Worm (Caenorhabditis elegans) whole organism, early embryonic: ENCODE results near the gene C52E4.7.
A peak's percentile ranks its signal among the peaks of the same experiment; 100 is the strongest.

Source experiments
- B0310.2 ChIP-seq: sonication (generic microtip); optimal IDR thresholded peaks from 2 replicates; lab custom pipeline; 2016; ENCODE audit warnings: mild to moderate bottlenecking, missing genetic modification characterization, missing compliant biosample characterization
- aly-1 ChIP-seq: sonication (generic microtip); optimal IDR thresholded peaks from 2 replicates; lab custom pipeline; 2016; ENCODE audit warnings: missing genetic modification characterization, missing compliant biosample characterization
- ama-1 ChIP-seq: fragments of 150-350 bp; optimal IDR thresholded peaks from 2 replicates; lab custom pipeline; 2014
- ceh-36 ChIP-seq: sonication (generic microtip); optimal IDR thresholded peaks from 2 replicates; lab custom pipeline; 2016; ENCODE audit warnings: missing genetic modification characterization, inconsistent platforms, missing compliant biosample characterization
- ets-7 ChIP-seq: sonication (generic microtip); optimal IDR thresholded peaks from 2 replicates; lab custom pipeline; 2016; ENCODE audit warnings: missing genotype, missing genetic modification characterization, missing compliant biosample characterization
- flt-1 ChIP-seq: fragments of 200-800 bp; sonication (Bioruptor generic); IDR thresholded peaks from 2 replicates; pipeline ENCODE4 v1.3.6; 2022; ENCODE audit warnings: missing genetic modification characterization, missing compliant biosample characterization
- hmbx-1 ChIP-seq: sonication (generic microtip); optimal IDR thresholded peaks from 2 replicates; lab custom pipeline; 2016; ENCODE audit warnings: mild to moderate bottlenecking, missing genetic modification characterization, missing compliant biosample characterization
- scrt-1 ChIP-seq: fragments of 200-800 bp; sonication (Bioruptor generic); IDR thresholded peaks from 2 replicates; pipeline ENCODE4 v1.3.6; 2022; ENCODE audit warnings: missing genetic modification characterization, missing compliant biosample characterization
- tbx-37 ChIP-seq: fragments of 200-800 bp; sonication (Bioruptor generic); conservative IDR thresholded peaks from 2 replicates; pipeline ENCODE4 v1.3.6; 2022; ENCODE audit warnings: missing genetic modification reagents, missing genetic modification characterization, missing compliant biosample characterization

DNA sequence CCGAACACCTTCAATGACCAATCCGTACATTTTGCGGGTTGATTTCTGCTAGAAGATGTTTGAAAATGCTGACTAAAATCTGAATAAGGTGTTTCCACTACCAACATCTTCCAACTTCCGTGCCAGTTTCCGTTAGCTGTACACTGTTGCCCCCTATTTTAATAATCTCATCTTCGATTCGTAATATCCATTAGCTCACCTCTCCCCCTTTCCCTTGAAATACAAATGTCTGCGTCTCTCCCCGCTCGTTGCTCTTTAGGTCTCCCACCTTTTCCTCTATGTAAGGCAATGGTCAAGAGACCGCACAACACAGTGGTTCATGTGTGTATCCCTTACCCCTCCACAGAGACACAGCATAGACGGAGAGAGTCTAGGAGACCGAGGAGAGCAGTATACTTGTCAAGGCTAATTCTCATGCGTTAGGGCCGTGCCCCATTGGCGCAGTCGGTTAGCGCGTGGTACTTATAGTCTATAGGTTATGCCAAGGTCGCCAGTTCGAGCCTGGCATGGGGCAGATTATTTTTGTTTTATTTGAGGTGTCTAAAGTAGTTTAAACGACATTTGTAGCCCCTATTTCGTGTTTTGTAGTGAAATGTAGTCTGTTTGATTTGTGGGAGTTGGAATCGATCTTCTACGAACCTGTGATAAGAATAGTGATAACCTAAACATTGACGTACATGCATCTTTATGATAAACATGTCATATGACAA lies 7.8 kb downstream of the C52E4.7 start, which contains the start of gene gcy-33:
- TF ChIP-seq ets-7, result peak; percentile 93
- no peak for TF ChIP-seq ama-1 (lab: Kevin White, UChicago)
- TF ChIP-seq aly-1, result peak; percentile 98
- peak; percentile 89 for TF ChIP-seq hmbx-1
- TF ChIP-seq B0310.2, result peak; percentile 96
- TF ChIP-seq scrt-1, result peak; percentile 98
- TF ChIP-seq tbx-37 (GFP tag; lab: Robert Waterston, UW), result peak; percentile 98
- TF ChIP-seq flt-1 (GFP tag; lab: Robert Waterston, UW), result peak; percentile 98
- peak; percentile 97 for TF ChIP-seq ceh-36 (tag; lab: Kevin White, UChicago)
